Fruit fly (Drosophila melanogaster) whole organism, embryonic: ENCODE results near the gene Pvf3.

Experiments
- CG10267 ChIP-seq: fragments of 200-800 bp; sonication (Bioruptor generic); optimal IDR thresholded peaks from 2 replicates; lab custom pipeline; 2018; ENCODE audit warnings: missing biosample characterization, mild to moderate bottlenecking, missing genetic modification characterization, moderate library complexity
- CG11093 ChIP-seq: fragments of 200-800 bp; sonication (Bioruptor generic); IDR thresholded peaks from 3 replicates; pipeline ENCODE4 v1.3.6; 2022; ENCODE audit warnings: missing biosample characterization, missing genetic modification characterization
- CG11398 ChIP-seq: fragments of 200-800 bp; sonication (Bioruptor generic); optimal IDR thresholded peaks from 2 replicates; lab custom pipeline; 2016; ENCODE audit warnings: missing biosample characterization, missing genetic modification characterization
- CG1233 ChIP-seq: fragments of 200-800 bp; sonication (Bioruptor generic); optimal IDR thresholded peaks from 4 replicates; lab custom pipeline; 2018; ENCODE audit warnings: missing biosample characterization, mild to moderate bottlenecking, missing genetic modification characterization
- CG13624 ChIP-seq: fragments of 200-800 bp; sonication (Bioruptor generic); optimal IDR thresholded peaks from 2 replicates; lab custom pipeline; 2016; ENCODE audit warnings: missing biosample characterization, missing genetic modification characterization
- CG15601 ChIP-seq: fragments of 200-800 bp; sonication (Bioruptor generic); optimal IDR thresholded peaks from 3 replicates; lab custom pipeline; 2019; ENCODE audit warnings: missing biosample characterization, mild to moderate bottlenecking, missing genetic modification characterization, moderate library complexity
- CG17186 ChIP-seq: fragments of 200-800 bp; sonication (Bioruptor generic); optimal IDR thresholded peaks from 3 replicates; lab custom pipeline; 2017; ENCODE audit warnings: missing biosample characterization, missing genetic modification reagents, missing genetic modification characterization
- CG17328 ChIP-seq: fragments of 200-800 bp; sonication (Bioruptor generic); IDR thresholded peaks from 2 replicates; pipeline ENCODE4 v1.3.6; 2022; ENCODE audit warnings: missing biosample characterization, missing genetic modification characterization
- CG1832 ChIP-seq: fragments of 200-800 bp; sonication (Bioruptor generic); optimal IDR thresholded peaks from 2 replicates; lab custom pipeline; 2017; ENCODE audit warnings: missing biosample characterization, mild to moderate bottlenecking, missing genetic modification characterization, inconsistent platforms
- CG18619 ChIP-seq: fragments of 200-800 bp; sonication (Bioruptor generic); optimal IDR thresholded peaks from 3 replicates; lab custom pipeline; 2017; ENCODE audit warnings: missing biosample characterization, mild to moderate bottlenecking, missing genetic modification characterization
- CG18764 ChIP-seq: fragments of 200-800 bp; sonication (Bioruptor generic); optimal IDR thresholded peaks from 3 replicates; lab custom pipeline; 2016; ENCODE audit warnings: missing biosample characterization, missing genetic modification characterization
- CG2199 ChIP-seq: fragments of 200-800 bp; sonication (Bioruptor generic); IDR thresholded peaks from 3 replicates; pipeline ENCODE4 v1.3.6; 2022; ENCODE audit warnings: missing biosample characterization, missing genetic modification characterization
- CG4360 ChIP-seq: fragments of 200-800 bp; sonication (Bioruptor generic); IDR thresholded peaks from 2 replicates; pipeline ENCODE4 v1.3.6; 2022; ENCODE audit warnings: missing biosample characterization, missing genetic modification characterization
- CG6254 ChIP-seq: fragments of 200-800 bp; sonication (Bioruptor generic); optimal IDR thresholded peaks from 3 replicates; lab custom pipeline; 2017; ENCODE audit warnings: mild to moderate bottlenecking, missing biosample characterization, missing genetic modification reagents, missing genetic modification characterization
- CG6272 ChIP-seq: fragments of 200-800 bp; sonication (Bioruptor generic); IDR thresholded peaks from 2 replicates; pipeline ENCODE4 v1.3.6; 2022; ENCODE audit warnings: missing biosample characterization, missing genetic modification characterization
- CG6689 ChIP-seq: fragments of 200-800 bp; sonication (Bioruptor generic); IDR thresholded peaks from 2 replicates; pipeline ENCODE4 v1.3.6; 2022; ENCODE audit warnings: missing biosample characterization, missing genetic modification characterization
- CG6813 ChIP-seq: fragments of 200-800 bp; sonication (Bioruptor generic); optimal IDR thresholded peaks from 2 replicates; lab custom pipeline; 2017; ENCODE audit warnings: missing biosample characterization, missing genetic modification characterization, mild to moderate bottlenecking, moderate library complexity, missing genetic modification reagents
- CG8944 ChIP-seq: fragments of 200-800 bp; sonication (Bioruptor generic); optimal IDR thresholded peaks from 3 replicates; lab custom pipeline; 2016; ENCODE audit warnings: missing biosample characterization, missing genetic modification characterization
- CHES-1-like ChIP-seq: fragments of 200-800 bp; sonication (Bioruptor generic); optimal IDR thresholded peaks from 2 replicates; lab custom pipeline; 2016; ENCODE audit warnings: missing biosample characterization, missing genetic modification characterization
- CkIIα-i1 ChIP-seq: fragments of 200-800 bp; sonication (Bioruptor generic); IDR thresholded peaks from 2 replicates; pipeline ENCODE4 v1.3.6; 2022; ENCODE audit warnings: missing biosample characterization, missing genetic modification characterization
- Dbx ChIP-seq: fragments of 200-800 bp; sonication (Bioruptor generic); IDR thresholded peaks from 3 replicates; pipeline ENCODE4 v1.3.6; 2022; ENCODE audit warnings: missing biosample characterization, missing genetic modification characterization
- Dll ChIP-seq: fragments of 200-800 bp; sonication (Bioruptor generic); IDR thresholded peaks from 4 replicates; pipeline ENCODE4 v1.3.6; 2022; ENCODE audit warnings: missing biosample characterization, missing genetic modification characterization; ENCODE audit not compliant: partially characterized antibody
- Doc2 ChIP-seq: fragments of 200-800 bp; sonication (Bioruptor generic); IDR thresholded peaks from 2 replicates; pipeline ENCODE4 v1.3.6; 2022; ENCODE audit warnings: missing biosample characterization, missing genetic modification characterization
- Dp ChIP-seq: fragments of 200-800 bp; sonication (Bioruptor generic); optimal IDR thresholded peaks from 2 replicates; lab custom pipeline; 2018; ENCODE audit warnings: missing biosample characterization, mild to moderate bottlenecking, missing genetic modification characterization, moderate library complexity
- HHEX ChIP-seq: fragments of 200-800 bp; sonication (Bioruptor generic); optimal IDR thresholded peaks from 3 replicates; lab custom pipeline; 2017; ENCODE audit warnings: missing biosample characterization, mild to moderate bottlenecking, missing genetic modification characterization, missing genetic modification reagents
- HLHmδ ChIP-seq: fragments of 200-800 bp; sonication (Bioruptor generic); optimal IDR thresholded peaks from 2 replicates; lab custom pipeline; 2018; ENCODE audit warnings: missing biosample characterization, mild to moderate bottlenecking, missing genetic modification characterization, moderate library complexity
- MESR4 ChIP-seq: fragments of 200-800 bp; sonication (Bioruptor generic); optimal IDR thresholded peaks from 2 replicates; lab custom pipeline; 2018; ENCODE audit warnings: missing biosample characterization, mild to moderate bottlenecking, missing genetic modification characterization, moderate library complexity
- Ssrp ChIP-seq: fragments of 200-800 bp; sonication (Bioruptor generic); optimal IDR thresholded peaks from 2 replicates; lab custom pipeline; 2018; ENCODE audit warnings: missing biosample characterization, mild to moderate bottlenecking, missing genetic modification characterization, moderate library complexity
- Trl ChIP-seq, 3 experiments: fragments of >200 bp in 2 of 3; fragments of 200-800 bp in 1 of 3; sonication (Bioruptor generic) in 1 of 3; optimal IDR thresholded peaks; 2 replicates in 1 of 3; 3 replicates in 2 of 3; lab custom pipeline; 2016 to 2017; ENCODE audit warnings: missing biosample characterization in 1 of 3, missing genetic modification characterization in 1 of 3
- ab ChIP-seq: fragments of 200-800 bp; sonication (Bioruptor generic); optimal IDR thresholded peaks from 2 replicates; lab custom pipeline; 2016; ENCODE audit warnings: missing biosample characterization, missing genetic modification characterization
- amos ChIP-seq: fragments of 200-800 bp; sonication (Bioruptor generic); IDR thresholded peaks from 2 replicates; pipeline ENCODE4 v1.3.6; 2022; ENCODE audit warnings: missing biosample characterization, missing genetic modification characterization; ENCODE audit not compliant: partially characterized antibody
- ap ChIP-seq: fragments of 200-800 bp; sonication (Bioruptor generic); IDR thresholded peaks from 2 replicates; pipeline ENCODE4 v1.3.6; 2022; ENCODE audit warnings: missing biosample characterization, missing genetic modification characterization
- ara ChIP-seq: fragments of 200-800 bp; sonication (Bioruptor generic); IDR thresholded peaks from 2 replicates; pipeline ENCODE4 v1.3.6; 2022; ENCODE audit warnings: missing biosample characterization, missing genetic modification characterization
- cato ChIP-seq: fragments of 200-800 bp; sonication (Bioruptor generic); optimal IDR thresholded peaks from 2 replicates; lab custom pipeline; 2016; ENCODE audit warnings: missing biosample characterization, missing genetic modification characterization, borderline replicate concordance
- crc ChIP-seq: fragments of 200-800 bp; sonication (Bioruptor generic); optimal IDR thresholded peaks from 2 replicates; lab custom pipeline; 2016; ENCODE audit warnings: missing biosample characterization, missing genetic modification characterization
- dati ChIP-seq: fragments of 200-800 bp; sonication (Bioruptor generic); IDR thresholded peaks from 2 replicates; pipeline ENCODE4 v1.3.6; 2022; ENCODE audit warnings: missing biosample characterization, missing genetic modification characterization
- dimm ChIP-seq: fragments of 200-800 bp; sonication (Bioruptor generic); IDR thresholded peaks from 2 replicates; pipeline ENCODE4 v1.3.6; 2022; ENCODE audit warnings: missing biosample characterization, missing genetic modification characterization
- dmrt11E ChIP-seq: fragments of 200-800 bp; sonication (Bioruptor generic); optimal IDR thresholded peaks from 3 replicates; lab custom pipeline; 2018; ENCODE audit warnings: missing biosample characterization, mild to moderate bottlenecking, missing genetic modification characterization, moderate library complexity
- fru ChIP-seq: fragments of >200 bp; optimal IDR thresholded peaks from 2 replicates; lab custom pipeline; 2017
- grau ChIP-seq: fragments of 200-800 bp; optimal IDR thresholded peaks from 3 replicates; lab custom pipeline; 2019; ENCODE audit warnings: missing biosample characterization, mild to moderate bottlenecking, missing genetic modification characterization, moderate library complexity
- hbn ChIP-seq: fragments of 200-800 bp; sonication (Bioruptor generic); IDR thresholded peaks from 2 replicates; pipeline ENCODE4 v1.3.6; 2022; ENCODE audit warnings: missing biosample characterization, missing genetic modification characterization; ENCODE audit not compliant: partially characterized antibody
- hth ChIP-seq: fragments of >200 bp; optimal IDR thresholded peaks from 2 replicates; lab custom pipeline; 2017; ENCODE audit warnings: inconsistent platforms
- onecut ChIP-seq: fragments of 200-800 bp; sonication (Bioruptor generic); IDR thresholded peaks from 2 replicates; pipeline ENCODE4 v1.3.6; 2022; ENCODE audit warnings: missing biosample characterization, missing genetic modification characterization
- org-1 ChIP-seq: fragments of 200-800 bp; sonication (Bioruptor generic); optimal IDR thresholded peaks from 2 replicates; lab custom pipeline; 2017; ENCODE audit warnings: missing biosample characterization, missing genetic modification characterization
- run ChIP-seq: fragments of 200-800 bp; sonication (Bioruptor generic); optimal IDR thresholded peaks from 3 replicates; lab custom pipeline; 2018; ENCODE audit warnings: missing biosample characterization, mild to moderate bottlenecking, missing genetic modification characterization
- slou ChIP-seq: fragments of 200-800 bp; sonication (Bioruptor generic); optimal IDR thresholded peaks from 3 replicates; lab custom pipeline; 2016; ENCODE audit warnings: missing biosample characterization, missing genetic modification characterization
- ssp ChIP-seq: fragments of 200-800 bp; sonication (Bioruptor generic); IDR thresholded peaks from 2 replicates; pipeline ENCODE4 v1.3.6; 2022; ENCODE audit warnings: missing biosample characterization, missing genetic modification characterization
- vvl ChIP-seq: fragments of 200-800 bp; sonication (Bioruptor generic); IDR thresholded peaks from 2 replicates; pipeline ENCODE4 v1.3.6; 2022; ENCODE audit warnings: missing biosample characterization, missing genetic modification characterization

Gene Pvf3

DNA sequence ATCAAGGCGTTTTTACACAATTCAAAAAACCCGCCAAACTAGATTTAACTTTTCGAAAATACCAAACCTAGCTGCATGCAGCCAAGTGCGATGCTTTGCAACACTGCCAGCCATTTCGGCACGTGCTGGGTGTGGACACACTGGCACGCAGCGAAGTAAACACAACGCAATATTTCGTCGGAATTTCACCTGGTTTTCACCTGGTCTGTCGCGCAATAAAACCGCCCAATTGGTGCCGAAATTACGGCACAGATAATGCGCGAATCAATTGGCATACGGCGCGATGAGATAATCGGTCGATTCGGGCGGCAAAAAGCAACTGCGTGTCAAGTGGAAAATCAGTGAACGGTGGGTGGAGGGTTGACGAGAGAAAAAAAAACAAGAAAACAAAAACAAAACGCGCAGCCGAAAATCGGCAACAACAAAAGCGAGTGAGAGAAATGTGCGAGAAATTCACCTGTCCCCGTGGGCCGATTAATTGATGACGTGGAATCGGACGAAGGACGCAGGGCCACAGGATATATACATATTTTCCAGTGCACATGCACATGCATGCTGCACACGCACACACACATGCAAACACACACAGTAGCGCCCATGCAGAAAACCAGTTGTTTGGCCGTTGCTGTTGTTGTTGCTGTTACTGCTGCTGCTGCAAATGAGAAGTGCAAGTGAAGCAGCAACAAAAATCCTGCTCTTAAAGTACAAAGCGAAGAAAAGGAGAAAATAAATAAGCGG is 101.1 kb downstream of the Pvf3 start, which contains the start of gene Mnn1 (continued):
- TF ChIP-seq CG18764 (GFP tag; lab: Kevin White, UChicago) (peak; percentile 34), CHES-1-like (peak; percentile 87), CG6813 (no peak), HHEX (GFP tag; lab: Kevin White, UChicago) (no peak), cato (GFP tag; lab: Kevin White, UChicago) (no peak), Dbx (GFP tag; lab: Robert Waterston, UW) (peak; percentile 51; the same call in 2 of the 3 replicates), hth (lab: Kevin White, UChicago) (no peak), CG17328 (no peak), amos (GFP tag; lab: Robert Waterston, UW) (no peak; the same call in 1 of the 2 replicates), CG11093 (GFP tag; lab: Robert Waterston, UW) (no peak), CG6689 (no peak), dmrt11E (peak; percentile 3), org-1 (GFP tag; lab: Kevin White, UChicago) (no peak), ssp (GFP tag; lab: Robert Waterston, UW) (no peak), CkIIα-i1 (no peak), CG4360 (GFP tag; lab: Robert Waterston, UW) (peak; percentile 89)
- TF ChIP-seq, all 482 proteins: peak for 200

DNA sequence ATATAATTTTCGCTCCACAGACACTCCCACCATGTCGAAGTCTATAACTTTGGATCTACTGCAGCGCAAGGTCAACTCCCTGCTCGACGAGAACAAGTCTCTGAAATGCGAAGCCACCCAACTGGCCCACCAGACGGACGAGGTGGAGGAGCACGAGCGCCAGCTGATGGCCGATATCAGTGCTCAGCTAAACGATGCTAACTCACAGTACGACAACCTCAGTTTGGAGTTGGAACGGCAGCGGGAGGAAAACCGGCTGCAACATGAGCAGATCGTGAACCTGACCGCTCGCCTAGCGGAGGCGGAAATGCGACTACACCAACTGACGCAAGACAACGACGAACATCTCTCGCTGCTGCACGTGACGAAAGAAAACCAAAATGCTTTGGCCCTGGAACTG is 105.8 kb downstream of the Pvf3 start:
- no peak for TF ChIP-seq CG1233 (GFP tag; lab: Kevin White, UChicago)
- no peak for TF ChIP-seq CG17186 (GFP tag; lab: Kevin White, UChicago)
- TF ChIP-seq slou (GFP tag; lab: Kevin White, UChicago): no peak
- no peak for TF ChIP-seq CG13624 (GFP tag; lab: Kevin White, UChicago)
- TF ChIP-seq ab (GFP tag; lab: Kevin White, UChicago): no peak
- TF ChIP-seq CG8944 (GFP tag; lab: Kevin White, UChicago): no peak
- no peak for TF ChIP-seq CG6272 (GFP tag; lab: Robert Waterston, UW)
- no peak for TF ChIP-seq Doc2 (GFP tag; lab: Robert Waterston, UW)
- TF ChIP-seq hbn (GFP tag; lab: Robert Waterston, UW): no peak
- TF ChIP-seq Ssrp (tag; lab: Kevin White, UChicago): no peak
- TF ChIP-seq fru: no peak
- TF ChIP-seq dimm (GFP tag; lab: Robert Waterston, UW): no peak
- no peak for TF ChIP-seq dati (GFP tag; lab: Robert Waterston, UW)
- no peak for TF ChIP-seq Trl (optimal IDR thresholded peaks at IDR 0.05; lab: Kevin White, UChicago)
- no peak for TF ChIP-seq Trl (GFP tag; optimal IDR thresholded peaks at IDR 0.05; lab: Kevin White, UChicago)
- TF ChIP-seq vvl (GFP tag; lab: Robert Waterston, UW): no peak
- no peak for TF ChIP-seq ap (GFP tag; lab: Robert Waterston, UW)
- TF ChIP-seq crc (GFP tag; lab: Kevin White, UChicago): no peak
- no peak for TF ChIP-seq CG2199

DNA sequence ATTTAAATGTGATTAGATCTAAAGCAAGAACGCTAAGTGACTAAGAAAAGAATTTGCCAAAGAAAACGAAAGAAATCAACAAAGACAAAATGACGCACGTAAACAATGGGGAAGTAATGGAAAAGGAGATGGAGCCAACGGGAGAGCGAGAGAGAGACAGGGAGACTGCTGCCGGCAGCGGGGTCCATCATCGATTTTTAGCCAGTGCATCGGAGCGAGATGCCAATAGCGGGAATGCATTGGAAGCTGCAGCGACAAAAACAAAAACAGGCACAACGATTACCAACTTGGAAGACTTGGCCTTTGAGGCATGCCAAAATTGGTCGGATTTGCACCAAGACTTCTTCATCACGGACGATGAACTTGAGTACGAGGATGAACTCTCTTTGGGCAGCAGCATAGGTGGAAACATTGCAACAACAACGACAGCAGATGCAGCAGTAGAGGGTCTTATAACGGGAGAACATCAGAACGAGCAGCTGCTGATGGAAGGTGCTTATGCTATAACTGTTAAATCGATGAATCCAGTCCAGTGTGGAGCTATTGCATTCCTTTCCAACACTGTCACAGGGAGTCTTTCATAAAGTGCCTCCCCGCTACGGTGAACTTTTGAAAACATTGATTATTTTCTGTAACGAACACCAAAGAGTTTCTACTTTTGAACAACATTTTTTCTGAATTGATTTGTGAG is 106.9 kb downstream of the Pvf3 start:
- TF ChIP-seq CG1832 (GFP tag; lab: Kevin White, UChicago) (peak; percentile 60), onecut (peak; percentile 96), CG10267 (peak; percentile 36), hth (lab: Kevin White, UChicago) (no peak), Dp (GFP tag; lab: Kevin White, UChicago) (no peak), CG15601 (no peak), run (tag; lab: Kevin White, UChicago) (no peak), HLHmδ (GFP tag; lab: Kevin White, UChicago) (no peak), MESR4 (GFP tag; lab: Kevin White, UChicago) (no peak), CG6254 (GFP tag; lab: Kevin White, UChicago) (no peak), CG18619 (GFP tag; lab: Kevin White, UChicago) (no peak), Dll (GFP tag; lab: Robert Waterston, UW) (0 out of 4 replicates have a peak, but pooled peaks have one; percentile 8), grau (tag; lab: Kevin White, UChicago) (peak; percentile 34), ara (GFP tag; lab: Robert Waterston, UW) (0 out of 2 replicates have a peak, but pooled peaks have one; percentile 7), CG11398 (GFP tag; lab: Kevin White, UChicago) (no peak)
